Worm (Caenorhabditis elegans) whole organism, young adult: ENCODE measurements around the gene ZK742.4.

Experiments used
- B0035.1 ChIP-seq: sonication (generic microtip); optimal IDR thresholded peaks from 2 replicates; lab custom pipeline; 2016; ENCODE audit warnings: missing genetic modification characterization, mild to moderate bottlenecking, missing compliant biosample characterization, missing genotype, missing genetic modification reagents
- B0261.1 ChIP-seq: sonication (generic microtip); optimal IDR thresholded peaks from 2 replicates; lab custom pipeline; 2016; ENCODE audit warnings: mild to moderate bottlenecking, missing genetic modification characterization, moderate library complexity, missing compliant biosample characterization
- C17E4.6 ChIP-seq: fragments of 200-800 bp; sonication (Bioruptor generic); IDR thresholded peaks from 2 replicates; pipeline ENCODE4 v1.3.6; 2022; ENCODE audit warnings: missing genetic modification reagents, missing genetic modification characterization, missing compliant biosample characterization
- F22D6.2 ChIP-seq: sonication (generic microtip); optimal IDR thresholded peaks from 2 replicates; lab custom pipeline; 2016; ENCODE audit warnings: mild to moderate bottlenecking, missing genetic modification characterization, missing compliant biosample characterization
- F23B12.7 ChIP-seq: sonication (generic microtip); optimal IDR thresholded peaks from 2 replicates; lab custom pipeline; 2017; ENCODE audit warnings: missing genetic modification characterization, mild to moderate bottlenecking, missing compliant biosample characterization, antibody characterized with exemption, moderate library complexity; ENCODE audit not compliant: insufficient read depth
- F37B4.10 ChIP-seq: fragments of 200-800 bp; sonication (Bioruptor generic); IDR thresholded peaks from 2 replicates; pipeline ENCODE4 v1.3.6; 2022; ENCODE audit warnings: missing genetic modification characterization, missing compliant biosample characterization
- F39B2.1 ChIP-seq: fragments of 200-800 bp; sonication (Bioruptor generic); IDR thresholded peaks from 2 replicates; pipeline ENCODE4 v1.3.6; 2022; ENCODE audit warnings: missing genetic modification reagents, missing genetic modification characterization, missing compliant biosample characterization
- F49E8.2 ChIP-seq: sonication (generic microtip); optimal IDR thresholded peaks from 3 replicates; lab custom pipeline; 2017; ENCODE audit warnings: missing genetic modification characterization, mild to moderate bottlenecking, missing compliant biosample characterization, antibody characterized with exemption, moderate library complexity; ENCODE audit not compliant: insufficient read depth
- F52B5.7 ChIP-seq: sonication (generic microtip); optimal IDR thresholded peaks from 2 replicates; lab custom pipeline; 2016; ENCODE audit warnings: mild to moderate bottlenecking, missing genetic modification characterization, missing compliant biosample characterization
- F55B11.4 ChIP-seq: sonication (generic microtip); optimal IDR thresholded peaks from 2 replicates; lab custom pipeline; 2016; ENCODE audit warnings: missing compliant biosample characterization, missing genetic modification characterization, borderline replicate concordance; ENCODE audit not compliant: insufficient read depth
- K11D2.4 ChIP-seq: fragments of 200-800 bp; sonication (Bioruptor generic); IDR thresholded peaks from 2 replicates; pipeline ENCODE4 v1.3.6; 2022; ENCODE audit warnings: missing genetic modification reagents, missing genetic modification characterization, missing compliant biosample characterization
- K12H6.12 ChIP-seq: fragments of 200-800 bp; sonication (Bioruptor generic); optimal IDR thresholded peaks from 2 replicates; lab custom pipeline; 2018; ENCODE audit warnings: mild to moderate bottlenecking, missing genetic modification characterization, missing compliant biosample characterization
- T07F8.4 ChIP-seq: sonication (generic microtip); optimal IDR thresholded peaks from 2 replicates; lab custom pipeline; 2016; ENCODE audit warnings: mild to moderate bottlenecking, missing genetic modification characterization, moderate library complexity, missing compliant biosample characterization
- T26A5.8 ChIP-seq: sonication (generic microtip); optimal IDR thresholded peaks from 2 replicates; lab custom pipeline; 2016; ENCODE audit warnings: missing genetic modification characterization, missing compliant biosample characterization
- Y53F4B.3 ChIP-seq: fragments of 200-800 bp; sonication (Bioruptor generic); IDR thresholded peaks from 2 replicates; pipeline ENCODE4 v1.3.6; 2022; ENCODE audit warnings: missing genetic modification reagents, missing genetic modification characterization, missing compliant biosample characterization
- Y53G8AR.9 ChIP-seq: fragments of 200-800 bp; sonication (Bioruptor generic); conservative IDR thresholded peaks from 2 replicates; pipeline ENCODE4 v1.3.6; 2022; ENCODE audit warnings: missing genetic modification reagents, missing genetic modification characterization, missing compliant biosample characterization
- Y67H2A.10 ChIP-seq: fragments of 200-800 bp; sonication (Bioruptor generic); conservative IDR thresholded peaks from 2 replicates; pipeline ENCODE4 v1.3.6; 2022; ENCODE audit warnings: missing genetic modification reagents, missing genetic modification characterization, missing compliant biosample characterization
- aptf-3 ChIP-seq: fragments of 200-800 bp; sonication (Bioruptor generic); IDR thresholded peaks from 2 replicates; pipeline ENCODE4 v1.3.6; 2022; ENCODE audit warnings: missing genetic modification characterization, missing compliant biosample characterization
- bed-1 ChIP-seq: fragments of 200-800 bp; sonication (Bioruptor generic); IDR thresholded peaks from 2 replicates; pipeline ENCODE4 v1.3.6; 2022; ENCODE audit warnings: missing genetic modification reagents, missing genetic modification characterization, missing compliant biosample characterization
- ccch-3 ChIP-seq: fragments of 200-800 bp; sonication (Bioruptor generic); optimal IDR thresholded peaks from 2 replicates; lab custom pipeline; 2018; ENCODE audit warnings: mild to moderate bottlenecking, missing genetic modification characterization, missing compliant biosample characterization
- ceh-91 ChIP-seq: fragments of 200-800 bp; sonication (Bioruptor generic); IDR thresholded peaks from 2 replicates; pipeline ENCODE4 v1.3.6; 2022; ENCODE audit warnings: missing genetic modification reagents, missing genetic modification characterization, missing compliant biosample characterization
- dox-1 ChIP-seq: fragments of 200-800 bp; sonication (Bioruptor generic); IDR thresholded peaks from 2 replicates; pipeline ENCODE4 v1.3.6; 2022; ENCODE audit warnings: missing genetic modification reagents, missing genetic modification characterization, missing compliant biosample characterization
- egrh-3 ChIP-seq: fragments of 200-800 bp; sonication (Bioruptor generic); IDR thresholded peaks from 2 replicates; pipeline ENCODE4 v1.3.6; 2022; ENCODE audit warnings: missing genetic modification reagents, missing genetic modification characterization, missing compliant biosample characterization
- hlh-12 ChIP-seq: sonication (generic microtip); optimal IDR thresholded peaks from 2 replicates; lab custom pipeline; 2016; ENCODE audit warnings: missing genetic modification characterization, missing compliant biosample characterization
- hmg-1.2 ChIP-seq: fragments of 200-800 bp; sonication (Bioruptor generic); IDR thresholded peaks from 2 replicates; pipeline ENCODE4 v1.3.6; 2022; ENCODE audit warnings: missing genetic modification reagents, missing genetic modification characterization, missing compliant biosample characterization
- hrde-1 ChIP-seq: sonication (generic microtip); optimal IDR thresholded peaks from 2 replicates; lab custom pipeline; 2016; ENCODE audit warnings: missing genetic modification characterization, mild to moderate bottlenecking, missing compliant biosample characterization, moderate library complexity, missing genotype, missing genetic modification reagents, borderline replicate concordance
- hsf-1 ChIP-seq: fragments of 200-800 bp; sonication (Bioruptor generic); IDR thresholded peaks from 2 replicates; pipeline ENCODE4 v1.3.6; 2022; ENCODE audit warnings: missing genetic modification reagents, missing genetic modification characterization, missing compliant biosample characterization
- let-607 ChIP-seq, 2 experiments: fragments of 200-800 bp in 1 of 2; sonication (Bioruptor generic) in 1 of 2; sonication (generic microtip) in 1 of 2; optimal IDR thresholded peaks; 2 replicates each; lab custom pipeline; 2016 to 2018; ENCODE audit warnings: mild to moderate bottlenecking in 2 of 2, missing compliant biosample characterization in 2 of 2, missing genetic modification characterization in 2 of 2, moderate library complexity in 2 of 2, missing genotype in 1 of 2
- lin-26 ChIP-seq: fragments of 200-800 bp; sonication (Bioruptor generic); IDR thresholded peaks from 2 replicates; pipeline ENCODE4 v1.3.6; 2022; ENCODE audit warnings: missing genetic modification reagents, missing genetic modification characterization, missing compliant biosample characterization
- lin-40 ChIP-seq: sonication (generic microtip); optimal IDR thresholded peaks from 2 replicates; lab custom pipeline; 2016; ENCODE audit warnings: missing genetic modification characterization, mild to moderate bottlenecking, missing compliant biosample characterization, missing genotype, missing genetic modification reagents
- lin-54 ChIP-seq: fragments of 200-800 bp; sonication (Bioruptor generic); optimal IDR thresholded peaks from 2 replicates; lab custom pipeline; 2018; ENCODE audit warnings: mild to moderate bottlenecking, missing genetic modification characterization, missing compliant biosample characterization
- lsl-1 ChIP-seq: fragments of 200-800 bp; sonication (Bioruptor generic); optimal IDR thresholded peaks from 2 replicates; lab custom pipeline; 2018; ENCODE audit warnings: mild to moderate bottlenecking, missing genetic modification characterization, moderate library complexity, missing compliant biosample characterization
- madf-8 ChIP-seq: fragments of 200-800 bp; sonication (Bioruptor generic); conservative IDR thresholded peaks from 2 replicates; pipeline ENCODE4 v1.3.6; 2022; ENCODE audit warnings: missing genetic modification reagents, missing genetic modification characterization, missing compliant biosample characterization
- mes-4 ChIP-seq: sonication (generic microtip); optimal IDR thresholded peaks from 2 replicates; lab custom pipeline; 2016; ENCODE audit warnings: missing genotype, missing genetic modification characterization, missing compliant biosample characterization
- nfya-1 ChIP-seq: sonication (generic microtip); optimal IDR thresholded peaks from 2 replicates; lab custom pipeline; 2017; ENCODE audit warnings: antibody characterized with exemption, missing compliant biosample characterization, missing genetic modification characterization, borderline replicate concordance; ENCODE audit not compliant: insufficient read depth
- pha-4 ChIP-seq: fragments of 150-350 bp; sonication (generic microtip); optimal IDR thresholded peaks from 2 replicates; lab custom pipeline; 2014; ENCODE audit warnings: missing biosample characterization, missing genetic modification reagents, missing genetic modification characterization
- sdz-38 ChIP-seq: sonication (generic microtip); optimal IDR thresholded peaks from 2 replicates; lab custom pipeline; 2016; ENCODE audit warnings: missing genotype, missing genetic modification characterization, missing compliant biosample characterization
- snpc-1.3 ChIP-seq: sonication (generic microtip); optimal IDR thresholded peaks from 2 replicates; lab custom pipeline; 2017; ENCODE audit warnings: missing genetic modification characterization, mild to moderate bottlenecking, missing compliant biosample characterization, antibody characterized with exemption, moderate library complexity, missing genotype, missing genetic modification reagents; ENCODE audit not compliant: insufficient read depth
- snpc-3.4 ChIP-seq: sonication (generic microtip); optimal IDR thresholded peaks from 2 replicates; lab custom pipeline; 2017; ENCODE audit warnings: missing genetic modification characterization, mild to moderate bottlenecking, missing compliant biosample characterization, antibody characterized with exemption, moderate library complexity, missing genotype, missing genetic modification reagents
- sptf-2 ChIP-seq: fragments of 200-800 bp; sonication (Bioruptor generic); optimal IDR thresholded peaks from 2 replicates; lab custom pipeline; 2018; ENCODE audit warnings: mild to moderate bottlenecking, missing genetic modification characterization, missing compliant biosample characterization
- tbp1 ChIP-seq: fragments of 200-800 bp; sonication (Bioruptor generic); optimal IDR thresholded peaks from 2 replicates; lab custom pipeline; 2018; ENCODE audit warnings: mild to moderate bottlenecking, missing genetic modification characterization, missing compliant biosample characterization
- tlf-1 ChIP-seq: fragments of 200-800 bp; sonication (Bioruptor generic); optimal IDR thresholded peaks from 2 replicates; lab custom pipeline; 2018; ENCODE audit warnings: mild to moderate bottlenecking, missing genetic modification characterization, missing compliant biosample characterization
- unc-130 ChIP-seq: sonication (generic microtip); optimal IDR thresholded peaks from 2 replicates; lab custom pipeline; 2016; ENCODE audit warnings: missing genetic modification reagents, missing genetic modification characterization, missing compliant biosample characterization
- zfh-2 ChIP-seq: fragments of 200-800 bp; sonication (Bioruptor generic); conservative IDR thresholded peaks from 2 replicates; pipeline ENCODE4 v1.3.6; 2022; ENCODE audit warnings: missing genetic modification reagents, missing genetic modification characterization, missing compliant biosample characterization
- ztf-18 ChIP-seq: sonication (generic microtip); optimal IDR thresholded peaks from 2 replicates; lab custom pipeline; 2016; ENCODE audit warnings: missing genotype, mild to moderate bottlenecking, missing genetic modification characterization, missing compliant biosample characterization
- ztf-25 ChIP-seq: fragments of 200-800 bp; sonication (Bioruptor generic); IDR thresholded peaks from 2 replicates; pipeline ENCODE4 v1.3.6; 2022; ENCODE audit warnings: missing genetic modification reagents, missing genetic modification characterization, missing compliant biosample characterization
- ztf-28 ChIP-seq: fragments of 200-800 bp; sonication (Bioruptor generic); IDR thresholded peaks from 2 replicates; pipeline ENCODE4 v1.3.6; 2022; ENCODE audit warnings: missing genetic modification reagents, missing genetic modification characterization, missing compliant biosample characterization

Gene ZK742.4

ce11 chrV:7830952-7831351 is 19.4 kb upstream of the ZK742.4 start:
- TF ChIP-seq hmg-1.2 (GFP tag; lab: Robert Waterston, UW) (no peak), Y53G8AR.9 (GFP tag; lab: Robert Waterston, UW) (no peak), C17E4.6 (GFP tag; lab: Robert Waterston, UW) (no peak), let-607 (tag; optimal IDR thresholded peaks at IDR 0.05; lab: Kevin White, UChicago) (no peak), tbp1 (GFP tag; lab: Kevin White, UChicago) (no peak), B0035.1 (no peak), T26A5.8 (tag; lab: Kevin White, UChicago) (no peak), hlh-12 (no peak), pha-4 (no peak), zfh-2 (GFP tag; lab: Robert Waterston, UW) (peak; percentile 84), ztf-25 (GFP tag; lab: Robert Waterston, UW) (no peak), F37B4.10 (0 out of 2 replicates have a peak, but pooled peaks have one; percentile 29), K11D2.4 (GFP tag; lab: Robert Waterston, UW) (no peak), aptf-3 (no peak), ztf-28 (GFP tag; lab: Robert Waterston, UW) (0 out of 2 replicates have a peak, but pooled peaks have one; percentile 19), F52B5.7 (tag; lab: Kevin White, UChicago) (no peak), F49E8.2 (no peak), snpc-3.4 (tag; lab: Kevin White, UChicago) (no peak), dox-1 (0 out of 2 replicates have a peak, but pooled peaks have one; percentile 24)

- no peak for TF ChIP-seq ceh-91 (GFP tag; lab: Robert Waterston, UW)
- TF ChIP-seq ccch-3, result no peak
- TF ChIP-seq hrde-1 (tag; lab: Kevin White, UChicago), result no peak
- TF ChIP-seq bed-1 (GFP tag; lab: Robert Waterston, UW), result no peak
- TF ChIP-seq F22D6.2 (tag; lab: Kevin White, UChicago), result no peak
- TF ChIP-seq mes-4, result no peak
- no peak for TF ChIP-seq Y53F4B.3
- TF ChIP-seq sdz-38 (tag; lab: Kevin White, UChicago), result no peak
- TF ChIP-seq B0035.1, result no peak
- no peak for TF ChIP-seq nfya-1
- TF ChIP-seq lin-40 (tag; lab: Kevin White, UChicago), result no peak
- no peak for TF ChIP-seq K12H6.12
- TF ChIP-seq tlf-1, result no peak
- TF ChIP-seq lsl-1 (GFP tag; lab: Kevin White, UChicago), result no peak
- TF ChIP-seq lin-54 (GFP tag; lab: Kevin White, UChicago), result no peak
- TF ChIP-seq madf-8, result no peak
- TF ChIP-seq Y67H2A.10 (GFP tag; lab: Robert Waterston, UW), result no peak
- TF ChIP-seq egrh-3 (GFP tag; lab: Robert Waterston, UW), result no peak
- no peak for TF ChIP-seq snpc-1.3 (tag; lab: Kevin White, UChicago)
Measured at ce11 chrV:7826917-7827316, 15.3 kb upstream of the ZK742.4 start, which contains the start of gene mig-6. mig-6 (plus strand) TSS chrV:7827217.

- TF ChIP-seq F23B12.7 (tag; lab: Kevin White, UChicago), result no peak
- TF ChIP-seq hsf-1 (GFP tag; lab: Robert Waterston, UW), result no peak
- TF ChIP-seq B0261.1 (tag; lab: Kevin White, UChicago), result no peak
- TF ChIP-seq F55B11.4 (tag; lab: Kevin White, UChicago), result no peak
- no peak for TF ChIP-seq F39B2.1
- no peak for TF ChIP-seq let-607 (tag; optimal IDR thresholded peaks at IDR 0.05; lab: Kevin White, UChicago)
- no peak for TF ChIP-seq ztf-18 (tag; lab: Kevin White, UChicago)
- TF ChIP-seq sptf-2 (GFP tag; lab: Kevin White, UChicago), result no peak
- no peak for TF ChIP-seq lin-26
- no peak for TF ChIP-seq ceh-91 (GFP tag; lab: Robert Waterston, UW)
- no peak for TF ChIP-seq unc-130 (GFP tag; lab: Kevin White, UChicago)
- TF ChIP-seq T07F8.4 (tag; lab: Kevin White, UChicago), result no peak
- no peak for TF ChIP-seq mes-4
- TF ChIP-seq zfh-2 (GFP tag; lab: Robert Waterston, UW), result no peak
- no peak for TF ChIP-seq ccch-3
- no peak for TF ChIP-seq madf-8
Measured at ce11 chrV:7826362-7826761, 14.8 kb upstream of the ZK742.4 start.
